Fruit fly (Drosophila melanogaster) whole organism, embryonic: ENCODE data around the gene CG7889.
A peak's percentile ranks its signal among the peaks of the same experiment; 100 is the strongest.

ENCODE experiments used
- CG10431 ChIP-seq: fragments of 200-800 bp; sonication (Bioruptor generic); optimal IDR thresholded peaks from 3 replicates; lab custom pipeline; 2018; ENCODE audit warnings: missing biosample characterization, mild to moderate bottlenecking, missing genetic modification characterization
- CG10543 ChIP-seq: fragments of 200-800 bp; sonication (Bioruptor generic); optimal IDR thresholded peaks from 3 replicates; lab custom pipeline; 2017; ENCODE audit warnings: missing biosample characterization, mild to moderate bottlenecking, missing genetic modification characterization, moderate library complexity
- CG12236 ChIP-seq: fragments of 200-800 bp; sonication (Bioruptor generic); optimal IDR thresholded peaks from 2 replicates; lab custom pipeline; 2016; ENCODE audit warnings: missing biosample characterization, missing genetic modification characterization
- CG13287 ChIP-seq: fragments of 200-800 bp; sonication (Bioruptor generic); IDR thresholded peaks from 2 replicates; pipeline ENCODE4 v1.3.6; 2022; ENCODE audit warnings: missing biosample characterization, missing genetic modification characterization; ENCODE audit not compliant: partially characterized antibody
- CG14667 ChIP-seq: fragments of 200-800 bp; sonication (Bioruptor generic); IDR thresholded peaks from 2 replicates; pipeline ENCODE4 v1.3.6; 2022; ENCODE audit warnings: missing biosample characterization, missing genetic modification characterization
- CG17802 ChIP-seq: fragments of 200-800 bp; sonication (Bioruptor generic); optimal IDR thresholded peaks from 2 replicates; lab custom pipeline; 2018; ENCODE audit warnings: missing biosample characterization, mild to moderate bottlenecking, missing genetic modification characterization, moderate library complexity
- CG2202 ChIP-seq: fragments of 200-800 bp; sonication (Bioruptor generic); optimal IDR thresholded peaks from 2 replicates; lab custom pipeline; 2018; ENCODE audit warnings: missing biosample characterization, mild to moderate bottlenecking, missing genetic modification characterization
- CG30403 ChIP-seq: fragments of 200-800 bp; sonication (Bioruptor generic); optimal IDR thresholded peaks from 3 replicates; lab custom pipeline; 2016; ENCODE audit warnings: missing biosample characterization, missing genetic modification characterization
- CG34224 ChIP-seq: fragments of 200-800 bp; sonication (Bioruptor generic); IDR thresholded peaks from 3 replicates; pipeline ENCODE4 v1.3.6; 2022; ENCODE audit warnings: missing biosample characterization, missing genetic modification characterization; ENCODE audit not compliant: partially characterized antibody
- CG34376 ChIP-seq: fragments of 200-800 bp; sonication (Bioruptor generic); optimal IDR thresholded peaks from 2 replicates; lab custom pipeline; 2018; ENCODE audit warnings: missing biosample characterization, mild to moderate bottlenecking, missing genetic modification characterization
- CG4328 ChIP-seq: fragments of 200-800 bp; sonication (Bioruptor generic); optimal IDR thresholded peaks from 3 replicates; lab custom pipeline; 2017; ENCODE audit warnings: missing biosample characterization, missing genetic modification reagents, missing genetic modification characterization
- CG43689 ChIP-seq: fragments of 200-800 bp; sonication (Bioruptor generic); IDR thresholded peaks from 2 replicates; pipeline ENCODE4 v1.3.6; 2022; ENCODE audit warnings: missing biosample characterization, missing genetic modification characterization
- CG4404 ChIP-seq: fragments of 200-800 bp; sonication (Bioruptor generic); IDR thresholded peaks from 2 replicates; pipeline ENCODE4 v1.3.6; 2022; ENCODE audit warnings: missing biosample characterization, missing genetic modification characterization
- CG5953 ChIP-seq: fragments of 200-800 bp; sonication (Bioruptor generic); IDR thresholded peaks from 2 replicates; pipeline ENCODE4 v1.3.6; 2022; ENCODE audit warnings: missing biosample characterization, missing genetic modification characterization
- CG6813 ChIP-seq: fragments of 200-800 bp; sonication (Bioruptor generic); optimal IDR thresholded peaks from 2 replicates; lab custom pipeline; 2017; ENCODE audit warnings: missing biosample characterization, missing genetic modification characterization, mild to moderate bottlenecking, moderate library complexity, missing genetic modification reagents
- CG7786 ChIP-seq: fragments of 200-800 bp; sonication (Bioruptor generic); optimal IDR thresholded peaks from 2 replicates; lab custom pipeline; 2016; ENCODE audit warnings: missing biosample characterization, missing genetic modification characterization
- CG7928 ChIP-seq: fragments of 200-800 bp; sonication (Bioruptor generic); optimal IDR thresholded peaks from 2 replicates; lab custom pipeline; 2017; ENCODE audit warnings: missing biosample characterization, mild to moderate bottlenecking, missing genetic modification characterization
- CG8388 ChIP-seq: fragments of 200-800 bp; sonication (Bioruptor generic); optimal IDR thresholded peaks from 2 replicates; lab custom pipeline; 2019; ENCODE audit warnings: missing biosample characterization, mild to moderate bottlenecking, missing genetic modification characterization, moderate library complexity
- CG8924 ChIP-seq: fragments of 200-800 bp; optimal IDR thresholded peaks from 3 replicates; lab custom pipeline; 2019; ENCODE audit warnings: missing biosample characterization, mild to moderate bottlenecking, missing genetic modification characterization, moderate library complexity
- CG9797 ChIP-seq: fragments of 200-800 bp; sonication (Bioruptor generic); optimal IDR thresholded peaks from 3 replicates; lab custom pipeline; 2018; ENCODE audit warnings: missing biosample characterization, mild to moderate bottlenecking, missing genetic modification characterization
- Chrac-16 ChIP-seq: fragments of 200-800 bp; sonication (Bioruptor generic); optimal IDR thresholded peaks from 3 replicates; lab custom pipeline; 2016; ENCODE audit warnings: missing biosample characterization, missing genetic modification characterization
- Doc2 ChIP-seq: fragments of 200-800 bp; sonication (Bioruptor generic); IDR thresholded peaks from 2 replicates; pipeline ENCODE4 v1.3.6; 2022; ENCODE audit warnings: missing biosample characterization, missing genetic modification characterization
- Dref ChIP-seq: fragments of 200-800 bp; sonication (Bioruptor generic); IDR thresholded peaks from 2 replicates; pipeline ENCODE4 v1.3.6; 2022; ENCODE audit warnings: missing biosample characterization, missing genetic modification characterization
- E2f2 ChIP-seq: fragments of 200-800 bp; sonication (Bioruptor generic); IDR thresholded peaks from 2 replicates; pipeline ENCODE4 v1.3.6; 2022; ENCODE audit warnings: missing biosample characterization, missing genetic modification characterization
- GATAe ChIP-seq: fragments of 200-800 bp; sonication (Bioruptor generic); conservative IDR thresholded peaks from 2 replicates; pipeline ENCODE4 v1.3.6; 2022; ENCODE audit warnings: missing biosample characterization, missing genetic modification characterization
- Gsc ChIP-seq: fragments of 200-800 bp; sonication (Bioruptor generic); IDR thresholded peaks from 2 replicates; pipeline ENCODE4 v1.3.6; 2022; ENCODE audit warnings: missing biosample characterization, missing genetic modification characterization
- Gug ChIP-seq: fragments of 200-800 bp; sonication (Bioruptor generic); IDR thresholded peaks from 4 replicates; pipeline ENCODE4 v1.3.6; 2022; ENCODE audit warnings: missing biosample characterization, missing genetic modification characterization
- Hand ChIP-seq: fragments of 200-800 bp; sonication (Bioruptor generic); optimal IDR thresholded peaks from 2 replicates; lab custom pipeline; 2017; ENCODE audit warnings: mild to moderate bottlenecking, missing biosample characterization, missing genetic modification reagents, missing genetic modification characterization
- Hr3 ChIP-seq: fragments of 200-800 bp; sonication (Bioruptor generic); optimal IDR thresholded peaks from 3 replicates; lab custom pipeline; 2016; ENCODE audit warnings: missing biosample characterization, missing genetic modification characterization
- Hr39 ChIP-seq: fragments of >200 bp; optimal IDR thresholded peaks from 2 replicates; lab custom pipeline; 2017
- MBD-R2 ChIP-seq: fragments of 200-800 bp; sonication (Bioruptor generic); IDR thresholded peaks from 2 replicates; pipeline ENCODE4 v1.3.6; 2022; ENCODE audit warnings: missing biosample characterization, missing genetic modification characterization
- MESR4 ChIP-seq: fragments of 200-800 bp; sonication (Bioruptor generic); optimal IDR thresholded peaks from 2 replicates; lab custom pipeline; 2018; ENCODE audit warnings: missing biosample characterization, mild to moderate bottlenecking, missing genetic modification characterization, moderate library complexity
- Nf-YB ChIP-seq: fragments of 200-800 bp; sonication (Bioruptor generic); optimal IDR thresholded peaks from 3 replicates; lab custom pipeline; 2019; ENCODE audit warnings: missing biosample characterization, mild to moderate bottlenecking, missing genetic modification characterization, moderate library complexity
- Poxn ChIP-seq: fragments of 200-800 bp; sonication (Bioruptor generic); IDR thresholded peaks from 2 replicates; pipeline ENCODE4 v1.3.6; 2022; ENCODE audit warnings: missing biosample characterization, missing genetic modification characterization
- Rfx ChIP-seq: fragments of 200-800 bp; sonication (Bioruptor generic); IDR thresholded peaks from 2 replicates; pipeline ENCODE4 v1.3.6; 2022; ENCODE audit warnings: missing biosample characterization, missing genetic modification characterization
- Xbp1 ChIP-seq: fragments of 200-800 bp; sonication (Bioruptor generic); optimal IDR thresholded peaks from 3 replicates; lab custom pipeline; 2016; ENCODE audit warnings: missing biosample characterization, mild to moderate bottlenecking, missing genetic modification characterization
- al ChIP-seq: fragments of 200-800 bp; sonication (Bioruptor generic); IDR thresholded peaks from 2 replicates; pipeline ENCODE4 v1.3.6; 2022; ENCODE audit warnings: missing biosample characterization, missing genetic modification characterization
- chinmo ChIP-seq: fragments of 200-800 bp; sonication (Bioruptor generic); IDR thresholded peaks from 4 replicates; pipeline ENCODE4 v1.3.6; 2022; ENCODE audit warnings: missing biosample characterization, missing genetic modification characterization; ENCODE audit not compliant: partially characterized antibody
- dm ChIP-seq: fragments of 200-800 bp; sonication (Bioruptor generic); optimal IDR thresholded peaks from 3 replicates; lab custom pipeline; 2016; ENCODE audit warnings: missing biosample characterization, missing genetic modification characterization
- esg ChIP-seq: fragments of 200-800 bp; sonication (Bioruptor generic); conservative IDR thresholded peaks from 2 replicates; pipeline ENCODE4 v1.3.6; 2022; ENCODE audit warnings: missing biosample characterization, missing genetic modification characterization
- gfzf ChIP-seq: fragments of 200-800 bp; sonication (Bioruptor generic); optimal IDR thresholded peaks from 2 replicates; lab custom pipeline; 2016; ENCODE audit warnings: missing biosample characterization, mild to moderate bottlenecking, missing genetic modification characterization, moderate library complexity
- kah ChIP-seq: fragments of 200-800 bp; sonication (Bioruptor generic); optimal IDR thresholded peaks from 2 replicates; lab custom pipeline; 2018; ENCODE audit warnings: missing biosample characterization, mild to moderate bottlenecking, missing genetic modification characterization
- p53 ChIP-seq: fragments of 200-800 bp; sonication (Bioruptor generic); optimal IDR thresholded peaks from 2 replicates; lab custom pipeline; 2016; ENCODE audit warnings: missing biosample characterization, missing genetic modification characterization
- pita ChIP-seq: fragments of 200-800 bp; sonication (Bioruptor generic); optimal IDR thresholded peaks from 2 replicates; lab custom pipeline; 2017; ENCODE audit warnings: missing biosample characterization, mild to moderate bottlenecking, missing genetic modification characterization
- seq ChIP-seq: fragments of 200-800 bp; sonication (Bioruptor generic); IDR thresholded peaks from 2 replicates; pipeline ENCODE4 v1.3.6; 2022; ENCODE audit warnings: missing biosample characterization, missing genetic modification characterization
- sug ChIP-seq: fragments of 200-800 bp; optimal IDR thresholded peaks from 2 replicates; lab custom pipeline; 2019; ENCODE audit warnings: missing biosample characterization, mild to moderate bottlenecking, missing genetic modification characterization, moderate library complexity
- tio ChIP-seq: fragments of 200-800 bp; sonication (Bioruptor generic); optimal IDR thresholded peaks from 2 replicates; lab custom pipeline; 2017; ENCODE audit warnings: missing biosample characterization, missing genetic modification characterization, inconsistent platforms
- twi ChIP-seq: fragments of 200-800 bp; optimal IDR thresholded peaks from 2 replicates; lab custom pipeline; 2019; ENCODE audit warnings: missing biosample characterization, mild to moderate bottlenecking, missing genetic modification characterization, moderate library complexity
- unc-4 ChIP-seq: fragments of 200-800 bp; sonication (Bioruptor generic); IDR thresholded peaks from 2 replicates; pipeline ENCODE4 v1.3.6; 2022; ENCODE audit warnings: missing biosample characterization, missing genetic modification characterization; ENCODE audit not compliant: partially characterized antibody
- yki ChIP-seq: fragments of >200 bp; optimal IDR thresholded peaks from 3 replicates; lab custom pipeline; 2018

Gene CG7889

DNA sequence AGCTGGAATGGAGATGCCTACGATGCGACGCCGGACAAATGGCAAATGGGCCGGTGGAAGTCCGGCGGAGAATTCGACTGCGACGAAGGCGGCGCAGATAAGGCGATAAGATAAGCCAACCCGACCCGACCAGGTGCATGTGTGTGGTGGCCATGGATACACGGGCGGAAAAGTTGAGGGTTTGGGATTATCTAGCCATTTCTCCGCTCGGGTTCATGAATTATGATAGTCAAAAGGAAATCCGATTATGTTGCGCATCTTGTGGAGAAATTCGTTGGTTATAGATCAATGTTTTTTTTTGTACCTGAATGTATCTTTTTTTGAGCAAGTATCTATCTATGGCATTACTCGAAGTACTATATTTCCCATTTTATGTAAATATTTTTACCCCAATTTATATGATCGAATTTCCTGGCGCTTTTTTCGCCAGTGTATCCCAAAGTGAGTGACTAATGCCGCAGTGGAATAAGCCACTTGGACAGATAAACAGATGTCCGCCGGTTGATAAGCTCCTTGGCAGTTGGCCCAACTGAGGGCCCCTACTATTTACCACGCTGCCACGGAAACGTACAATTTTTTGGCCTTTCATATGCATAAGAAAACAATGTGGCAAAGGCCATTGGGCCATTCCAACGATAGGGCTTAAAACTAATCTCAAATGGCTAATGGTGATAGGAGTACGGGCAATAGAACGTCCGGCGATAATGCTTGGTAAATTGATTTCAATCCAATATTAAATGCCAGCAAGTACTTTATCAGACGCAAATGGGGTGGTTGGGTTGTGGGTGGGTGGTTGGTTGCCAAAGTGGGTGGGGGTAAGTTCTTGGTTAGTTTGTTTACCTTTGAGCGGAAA, 4.0 kb downstream of the CG7889 start, which contains the start of gene CG7992 (continued):
- TF ChIP-seq CG7786 (GFP tag; lab: Kevin White, UChicago), result peak; percentile 67
- no peak for TF ChIP-seq Poxn
- no peak for TF ChIP-seq CG7928 (GFP tag; lab: Kevin White, UChicago)
- no peak for TF ChIP-seq Hr39 (lab: Kevin White, UChicago)
- TF ChIP-seq CG43689, result no peak
- peak; percentile 21 for TF ChIP-seq Chrac-16 (GFP tag; lab: Kevin White, UChicago)
- peak; percentile 16 for TF ChIP-seq CG6813 (GFP tag; lab: Kevin White, UChicago)
- TF ChIP-seq Gug (GFP tag; lab: Robert Waterston, UW), result 0 out of 4 replicates have a peak, but pooled peaks have one; percentile 13
- TF ChIP-seq esg, result no peak; the same call in 1 of the 2 replicates
- TF ChIP-seq seq (GFP tag; lab: Robert Waterston, UW), result no peak; the same call in 1 of the 2 replicates
- TF ChIP-seq twi (tag; lab: Kevin White, UChicago), result peak; percentile 9
- TF ChIP-seq CG10543 (GFP tag; lab: Kevin White, UChicago), result peak; percentile 31
- TF ChIP-seq sug (tag; lab: Kevin White, UChicago), result peak; percentile 81
- no peak for TF ChIP-seq pita (GFP tag; lab: Kevin White, UChicago)
- TF ChIP-seq Rfx, result peak; percentile 63
- no peak for TF ChIP-seq gfzf (GFP tag; lab: Kevin White, UChicago)
- peak; percentile 46; the same call in 1 of the 2 replicates for TF ChIP-seq al (GFP tag; lab: Robert Waterston, UW)
- TF ChIP-seq Xbp1, result peak; percentile 54
- TF ChIP-seq CG9797 (GFP tag; lab: Kevin White, UChicago), result no peak
- peak; percentile 26; the same call in 1 of the 2 replicates for TF ChIP-seq MBD-R2 (GFP tag; lab: Robert Waterston, UW)
- no peak for TF ChIP-seq Dref (GFP tag; lab: Robert Waterston, UW)
- TF ChIP-seq CG13287, result no peak
- no peak for TF ChIP-seq yki (lab: Kevin White, UChicago)
- no peak for TF ChIP-seq CG4328
- no peak for TF ChIP-seq CG14667 (GFP tag; lab: Robert Waterston, UW)
- TF ChIP-seq p53 (GFP tag; lab: Kevin White, UChicago), result peak; percentile 28
- peak; percentile 70 for TF ChIP-seq CG30403 (GFP tag; lab: Kevin White, UChicago)
- peak; percentile 34 for TF ChIP-seq CG8388 (GFP tag; lab: Kevin White, UChicago)
- no peak for TF ChIP-seq CG34224 (GFP tag; lab: Robert Waterston, UW)
- no peak for TF ChIP-seq kah (GFP tag; lab: Kevin White, UChicago)
- TF ChIP-seq CG17802, result no peak
- TF ChIP-seq CG8924 (tag; lab: Kevin White, UChicago), result peak; percentile 47
- TF ChIP-seq CG34376 (GFP tag; lab: Kevin White, UChicago), result peak; percentile 97
- peak; percentile 51 for TF ChIP-seq GATAe (GFP tag; lab: Robert Waterston, UW)
- TF ChIP-seq Hr3 (GFP tag; lab: Kevin White, UChicago), result peak; percentile 62
- no peak for TF ChIP-seq CG2202 (tag; lab: Kevin White, UChicago)
- no peak; the same call in 1 of the 2 replicates for TF ChIP-seq CG5953 (GFP tag; lab: Robert Waterston, UW)
- TF ChIP-seq dm (GFP tag; lab: Kevin White, UChicago), result peak; percentile 53
- TF ChIP-seq Doc2 (GFP tag; lab: Robert Waterston, UW), result no peak
- no peak for TF ChIP-seq Gsc (GFP tag; lab: Robert Waterston, UW)
- TF ChIP-seq MESR4 (GFP tag; lab: Kevin White, UChicago), result no peak
- peak; percentile 1 for TF ChIP-seq CG12236 (GFP tag; lab: Kevin White, UChicago)
- TF ChIP-seq tio (GFP tag; lab: Kevin White, UChicago), result no peak
- no peak for TF ChIP-seq CG4404 (GFP tag; lab: Robert Waterston, UW)
- TF ChIP-seq Nf-YB (GFP tag; lab: Kevin White, UChicago), result peak; percentile 25
- no peak for TF ChIP-seq CG10431 (GFP tag; lab: Kevin White, UChicago)
- peak; percentile 68; the same call in 1 of the 4 replicates for TF ChIP-seq chinmo (GFP tag; lab: Robert Waterston, UW)
- TF ChIP-seq Hand (GFP tag; lab: Kevin White, UChicago), result no peak
- TF ChIP-seq unc-4 (GFP tag; lab: Robert Waterston, UW), result no peak
- TF ChIP-seq E2f2 (GFP tag; lab: Robert Waterston, UW), result no peak
